Worm (Caenorhabditis elegans) whole organism, L4 larva: ENCODE measurements around the gene ttb-1.

Experiments
- ceh-44 ChIP-seq: fragments of 200-800 bp; sonication (Bioruptor generic); IDR thresholded peaks from 2 replicates; pipeline ENCODE4 v1.3.6; 2022; ENCODE audit warnings: missing genetic modification reagents, missing genetic modification characterization, missing compliant biosample characterization
- ceh-82 ChIP-seq: sonication (generic microtip); optimal IDR thresholded peaks from 2 replicates; lab custom pipeline; 2017; ENCODE audit warnings: missing biosample characterization, missing genetic modification characterization
- egl-43 ChIP-seq: fragments of 200-800 bp; sonication (Bioruptor generic); IDR thresholded peaks from 2 replicates; pipeline ENCODE4 v1.3.6; 2022; ENCODE audit warnings: missing genetic modification reagents, missing genetic modification characterization, missing compliant biosample characterization
- lin-13 ChIP-seq: fragments of 150-350 bp; optimal IDR thresholded peaks from 2 replicates; lab custom pipeline; 2014; ENCODE audit warnings: missing biosample characterization, missing genetic modification reagents, missing genetic modification characterization
- lin-15B ChIP-seq: fragments of 150-350 bp; sonication (generic microtip); optimal IDR thresholded peaks from 3 replicates; lab custom pipeline; 2014; ENCODE audit warnings: missing biosample characterization, missing genetic modification characterization
- mes-2 ChIP-seq: sonication (generic microtip); optimal IDR thresholded peaks from 2 replicates; lab custom pipeline; 2016; ENCODE audit warnings: missing genotype, mild to moderate bottlenecking, missing genetic modification characterization, missing compliant biosample characterization; ENCODE audit not compliant: poor library complexity, severe bottlenecking
- nhr-237 ChIP-seq: sonication (generic microtip); optimal IDR thresholded peaks from 2 replicates; lab custom pipeline; 2017; ENCODE audit warnings: missing biosample characterization, missing genetic modification characterization
- nhr-76 ChIP-seq: fragments of 150-350 bp; optimal IDR thresholded peaks from 2 replicates; lab custom pipeline; 2014; ENCODE audit warnings: missing biosample characterization, missing genetic modification characterization
- unc-130 ChIP-seq: sonication (generic microtip); optimal IDR thresholded peaks from 2 replicates; lab custom pipeline; 2016; ENCODE audit warnings: missing genetic modification reagents, missing genetic modification characterization, missing compliant biosample characterization
- unc-39 ChIP-seq: sonication (generic microtip); optimal IDR thresholded peaks from 2 replicates; lab custom pipeline; 2017; ENCODE audit warnings: missing biosample characterization, missing genetic modification characterization

ce11 chrV:152156-152555 lies 4.5 kb upstream of the ttb-1 start:
- TF ChIP-seq nhr-237 (tag; lab: Kevin White, UChicago) (no peak), unc-130 (no peak), lin-15B (tag; lab: Kevin White, UChicago) (no peak), unc-39 (tag; lab: Kevin White, UChicago) (no peak), mes-2 (tag; lab: Kevin White, UChicago) (no peak), egl-43 (no peak), nhr-76 (no peak), ceh-44 (no peak), ceh-82 (tag; lab: Kevin White, UChicago) (no peak), lin-13 (GFP tag; lab: Kevin White, UChicago) (no peak)
